Worm (Caenorhabditis elegans) whole organism, midembryonic: Measurements from ENCODE around the gene W05E10.2.

Source experiments
- flt-1 ChIP-seq: fragments of 200-800 bp; sonication (Bioruptor generic); IDR thresholded peaks from 2 replicates; pipeline ENCODE4 v1.3.6; 2022; ENCODE audit warnings: missing genetic modification characterization, missing compliant biosample characterization
- klf-2 ChIP-seq: fragments of 200-800 bp; sonication (Bioruptor generic); conservative IDR thresholded peaks from 2 replicates; pipeline ENCODE4 v1.3.6; 2022; ENCODE audit warnings: missing genetic modification reagents, missing genetic modification characterization, missing compliant biosample characterization
- ztf-23 ChIP-seq: fragments of 200-800 bp; sonication (Bioruptor generic); IDR thresholded peaks from 2 replicates; pipeline ENCODE4 v1.3.6; 2022; ENCODE audit warnings: missing genetic modification reagents, missing genetic modification characterization, missing compliant biosample characterization

ce11 chrV:11673746-11674365 lies 13.1 kb upstream of the W05E10.2 start:
- TF ChIP-seq ztf-23 (GFP tag; lab: Robert Waterston, UW) (no peak), flt-1 (GFP tag; lab: Robert Waterston, UW) (no peak), klf-2 (GFP tag; lab: Robert Waterston, UW) (no peak)
